Fruit fly (Drosophila melanogaster) whole organism, embryonic: ENCODE results near the gene pan.
A peak's percentile ranks its signal among the peaks of the same experiment; 100 is the strongest.

Source experiments
- ATbp ChIP-seq: fragments of 200-800 bp; sonication (Bioruptor generic); optimal IDR thresholded peaks from 2 replicates; lab custom pipeline; 2017; ENCODE audit warnings: missing biosample characterization, mild to moderate bottlenecking, missing genetic modification characterization, missing genetic modification reagents
- Antp ChIP-seq: fragments of 200-800 bp; sonication (Bioruptor generic); optimal IDR thresholded peaks from 3 replicates; lab custom pipeline; 2016; ENCODE audit warnings: missing biosample characterization, missing genetic modification characterization
- Bdp1 ChIP-seq: fragments of 200-800 bp; sonication (Bioruptor generic); optimal IDR thresholded peaks from 3 replicates; lab custom pipeline; 2016; ENCODE audit warnings: missing biosample characterization, missing genetic modification characterization
- BtbVII ChIP-seq: fragments of 200-800 bp; sonication (Bioruptor generic); optimal IDR thresholded peaks from 3 replicates; lab custom pipeline; 2017; ENCODE audit warnings: missing biosample characterization, mild to moderate bottlenecking, missing genetic modification characterization
- CG10274 ChIP-seq: fragments of 200-800 bp; sonication (Bioruptor generic); optimal IDR thresholded peaks from 3 replicates; lab custom pipeline; 2017; ENCODE audit warnings: missing biosample characterization, mild to moderate bottlenecking, missing genetic modification characterization
- CG11560 ChIP-seq: fragments of 200-800 bp; sonication (Bioruptor generic); IDR thresholded peaks from 3 replicates; pipeline ENCODE4 v1.3.6; 2022; ENCODE audit warnings: missing biosample characterization, missing genetic modification characterization
- CG11696 ChIP-seq: fragments of 200-800 bp; sonication (Bioruptor generic); IDR thresholded peaks from 2 replicates; pipeline ENCODE4 v1.3.6; 2022; ENCODE audit warnings: missing biosample characterization, missing genetic modification characterization
- CG12155 ChIP-seq: fragments of 200-800 bp; sonication (Bioruptor generic); optimal IDR thresholded peaks from 3 replicates; lab custom pipeline; 2016; ENCODE audit warnings: missing biosample characterization, missing genetic modification characterization
- CG12219 ChIP-seq: fragments of 200-800 bp; sonication (Bioruptor generic); optimal IDR thresholded peaks from 3 replicates; lab custom pipeline; 2018; ENCODE audit warnings: missing biosample characterization, mild to moderate bottlenecking, missing genetic modification characterization
- CG12299 ChIP-seq: fragments of 200-800 bp; sonication (Bioruptor generic); optimal IDR thresholded peaks from 2 replicates; lab custom pipeline; 2018; ENCODE audit warnings: missing biosample characterization, mild to moderate bottlenecking, missing genetic modification characterization
- CG1233 ChIP-seq: fragments of 200-800 bp; sonication (Bioruptor generic); optimal IDR thresholded peaks from 4 replicates; lab custom pipeline; 2018; ENCODE audit warnings: missing biosample characterization, mild to moderate bottlenecking, missing genetic modification characterization
- CG12391 ChIP-seq: fragments of 200-800 bp; sonication (Bioruptor generic); optimal IDR thresholded peaks from 3 replicates; lab custom pipeline; 2018; ENCODE audit warnings: missing biosample characterization, mild to moderate bottlenecking, missing genetic modification characterization, moderate library complexity
- CG16813 ChIP-seq: fragments of 200-800 bp; sonication (Bioruptor generic); IDR thresholded peaks from 3 replicates; pipeline ENCODE4 v1.3.6; 2022; ENCODE audit warnings: missing biosample characterization, missing genetic modification characterization; ENCODE audit not compliant: partially characterized antibody
- CG2202 ChIP-seq: fragments of 200-800 bp; sonication (Bioruptor generic); optimal IDR thresholded peaks from 2 replicates; lab custom pipeline; 2018; ENCODE audit warnings: missing biosample characterization, mild to moderate bottlenecking, missing genetic modification characterization
- CG2712 ChIP-seq: fragments of 200-800 bp; optimal IDR thresholded peaks from 3 replicates; lab custom pipeline; 2019; ENCODE audit warnings: missing biosample characterization, mild to moderate bottlenecking, missing genetic modification characterization, moderate library complexity
- CG33557 ChIP-seq: fragments of 200-800 bp; sonication (Bioruptor generic); optimal IDR thresholded peaks from 2 replicates; lab custom pipeline; 2019; ENCODE audit warnings: missing biosample characterization, mild to moderate bottlenecking, missing genetic modification characterization, moderate library complexity
- CG3995 ChIP-seq: fragments of 200-800 bp; sonication (Bioruptor generic); optimal IDR thresholded peaks from 3 replicates; lab custom pipeline; 2016; ENCODE audit warnings: missing biosample characterization, missing genetic modification characterization
- CG5245 ChIP-seq: fragments of 200-800 bp; sonication (Bioruptor generic); optimal IDR thresholded peaks from 3 replicates; lab custom pipeline; 2016; ENCODE audit warnings: missing biosample characterization, missing genetic modification characterization
- CG6813 ChIP-seq: fragments of 200-800 bp; sonication (Bioruptor generic); optimal IDR thresholded peaks from 2 replicates; lab custom pipeline; 2017; ENCODE audit warnings: missing biosample characterization, missing genetic modification characterization, mild to moderate bottlenecking, moderate library complexity, missing genetic modification reagents
- CG8924 ChIP-seq: fragments of 200-800 bp; optimal IDR thresholded peaks from 3 replicates; lab custom pipeline; 2019; ENCODE audit warnings: missing biosample characterization, mild to moderate bottlenecking, missing genetic modification characterization, moderate library complexity
- CkIIα-i1 ChIP-seq: fragments of 200-800 bp; sonication (Bioruptor generic); IDR thresholded peaks from 2 replicates; pipeline ENCODE4 v1.3.6; 2022; ENCODE audit warnings: missing biosample characterization, missing genetic modification characterization
- D19B ChIP-seq: fragments of 200-800 bp; sonication (Bioruptor generic); optimal IDR thresholded peaks from 2 replicates; lab custom pipeline; 2017; ENCODE audit warnings: missing biosample characterization, mild to moderate bottlenecking, missing genetic modification characterization
- Doc3 ChIP-seq: fragments of 200-800 bp; sonication (Bioruptor generic); IDR thresholded peaks from 3 replicates; pipeline ENCODE4 v1.3.6; 2022; ENCODE audit warnings: missing biosample characterization, missing genetic modification characterization; ENCODE audit not compliant: partially characterized antibody
- Fer3 ChIP-seq: fragments of 200-800 bp; sonication (Bioruptor generic); optimal IDR thresholded peaks from 2 replicates; lab custom pipeline; 2018; ENCODE audit warnings: missing biosample characterization, mild to moderate bottlenecking, missing genetic modification characterization, moderate library complexity
- Oaz ChIP-seq: fragments of 200-800 bp; sonication (Bioruptor generic); IDR thresholded peaks from 2 replicates; pipeline ENCODE4 v1.3.6; 2022; ENCODE audit warnings: missing biosample characterization, missing genetic modification characterization
- abd-A ChIP-seq: fragments of 200-800 bp; sonication (Bioruptor generic); optimal IDR thresholded peaks from 3 replicates; lab custom pipeline; 2019; ENCODE audit warnings: missing biosample characterization, mild to moderate bottlenecking, missing genetic modification characterization, moderate library complexity
- crc ChIP-seq: fragments of 200-800 bp; sonication (Bioruptor generic); optimal IDR thresholded peaks from 2 replicates; lab custom pipeline; 2016; ENCODE audit warnings: missing biosample characterization, missing genetic modification characterization
- ems ChIP-seq: fragments of 200-800 bp; sonication (Bioruptor generic); optimal IDR thresholded peaks from 3 replicates; lab custom pipeline; 2016; ENCODE audit warnings: missing biosample characterization, missing genetic modification characterization
- fru ChIP-seq: fragments of >200 bp; optimal IDR thresholded peaks from 2 replicates; lab custom pipeline; 2017
- ftz-f1 ChIP-seq: fragments of 200-800 bp; sonication (Bioruptor generic); optimal IDR thresholded peaks from 2 replicates; lab custom pipeline; 2016; ENCODE audit warnings: missing biosample characterization, missing genetic modification characterization
- gce ChIP-seq: fragments of 200-800 bp; sonication (Bioruptor generic); IDR thresholded peaks from 3 replicates; pipeline ENCODE4 v1.3.6; 2022; ENCODE audit warnings: missing biosample characterization, missing genetic modification characterization
- gcm ChIP-seq: fragments of 200-800 bp; sonication (Bioruptor generic); optimal IDR thresholded peaks from 2 replicates; lab custom pipeline; 2019; ENCODE audit warnings: missing biosample characterization, mild to moderate bottlenecking, missing genetic modification characterization, moderate library complexity
- gfzf ChIP-seq: fragments of 200-800 bp; sonication (Bioruptor generic); optimal IDR thresholded peaks from 2 replicates; lab custom pipeline; 2016; ENCODE audit warnings: missing biosample characterization, mild to moderate bottlenecking, missing genetic modification characterization, moderate library complexity
- gro ChIP-seq: fragments of 200-800 bp; sonication (Bioruptor generic); optimal IDR thresholded peaks from 2 replicates; lab custom pipeline; 2016; ENCODE audit warnings: missing biosample characterization, missing genetic modification characterization
- gsb ChIP-seq: fragments of 200-800 bp; sonication (Bioruptor generic); IDR thresholded peaks from 2 replicates; pipeline ENCODE4 v1.3.6; 2022; ENCODE audit warnings: missing biosample characterization, missing genetic modification characterization
- ken ChIP-seq: fragments of 200-800 bp; sonication (Bioruptor generic); IDR thresholded peaks from 3 replicates; pipeline ENCODE4 v1.3.6; 2022; ENCODE audit warnings: missing biosample characterization, missing genetic modification characterization
- lola ChIP-seq, 3 experiments: fragments of >200 bp in 2 of 3; fragments of 200-800 bp in 1 of 3; sonication (Bioruptor generic) in 1 of 3; optimal IDR thresholded peaks; 2 replicates each; lab custom pipeline; 2017 to 2019; ENCODE audit warnings: missing biosample characterization in 3 of 3, missing genetic modification characterization in 3 of 3, mild to moderate bottlenecking in 1 of 3, moderate library complexity in 1 of 3
- mam ChIP-seq: fragments of 200-800 bp; sonication (Bioruptor generic); optimal IDR thresholded peaks from 3 replicates; lab custom pipeline; 2016; ENCODE audit warnings: missing biosample characterization, missing genetic modification characterization
- nerfin-2 ChIP-seq: fragments of 200-800 bp; sonication (Bioruptor generic); IDR thresholded peaks from 2 replicates; pipeline ENCODE4 v1.3.6; 2022; ENCODE audit warnings: missing biosample characterization, missing genetic modification characterization; ENCODE audit not compliant: partially characterized antibody
- odd ChIP-seq: fragments of 200-800 bp; sonication (Bioruptor generic); optimal IDR thresholded peaks from 2 replicates; lab custom pipeline; 2017; ENCODE audit warnings: missing biosample characterization, mild to moderate bottlenecking, missing genetic modification characterization
- org-1 ChIP-seq: fragments of 200-800 bp; sonication (Bioruptor generic); optimal IDR thresholded peaks from 2 replicates; lab custom pipeline; 2017; ENCODE audit warnings: missing biosample characterization, missing genetic modification characterization
- pfk ChIP-seq: fragments of 200-800 bp; sonication (Bioruptor generic); optimal IDR thresholded peaks from 2 replicates; lab custom pipeline; 2018; ENCODE audit warnings: missing biosample characterization, mild to moderate bottlenecking, missing genetic modification characterization, moderate library complexity
- pho ChIP-seq: fragments of 200-800 bp; sonication (Bioruptor generic); optimal IDR thresholded peaks from 2 replicates; lab custom pipeline; 2016; ENCODE audit warnings: missing biosample characterization, missing genetic modification characterization
- pros ChIP-seq: fragments of 200-800 bp; sonication (Bioruptor generic); optimal IDR thresholded peaks from 3 replicates; lab custom pipeline; 2019; ENCODE audit warnings: missing biosample characterization, mild to moderate bottlenecking, missing genetic modification characterization, moderate library complexity
- repo ChIP-seq: fragments of 200-800 bp; sonication (Bioruptor generic); optimal IDR thresholded peaks from 2 replicates; lab custom pipeline; 2016; ENCODE audit warnings: missing biosample characterization, missing genetic modification characterization
- run ChIP-seq: fragments of 200-800 bp; sonication (Bioruptor generic); optimal IDR thresholded peaks from 3 replicates; lab custom pipeline; 2018; ENCODE audit warnings: missing biosample characterization, mild to moderate bottlenecking, missing genetic modification characterization
- sc ChIP-seq, 3 experiments: fragments of >200 bp in 2 of 3; fragments of 200-800 bp in 1 of 3; sonication (Bioruptor generic) in 1 of 3; optimal IDR thresholded peaks; 2 replicates in 2 of 3; 3 replicates in 1 of 3; lab custom pipeline; 2017; ENCODE audit warnings: mild to moderate bottlenecking in 1 of 3, missing biosample characterization in 1 of 3, missing genetic modification characterization in 1 of 3, missing genetic modification reagents in 1 of 3
- sim ChIP-seq: fragments of 200-800 bp; sonication (Bioruptor generic); IDR thresholded peaks from 2 replicates; pipeline ENCODE4 v1.3.6; 2022; ENCODE audit warnings: missing biosample characterization, missing genetic modification characterization
- wek ChIP-seq: fragments of 200-800 bp; sonication (Bioruptor generic); optimal IDR thresholded peaks from 3 replicates; lab custom pipeline; 2018; ENCODE audit warnings: missing biosample characterization, mild to moderate bottlenecking, missing genetic modification characterization, moderate library complexity

Gene pan

dm6 chr4:68949-69742 is at the start of gene pan (continued):
- TF ChIP-seq repo (GFP tag; lab: Kevin White, UChicago), result no peak
- peak; percentile 87; the same call in 2 of the 3 replicates for TF ChIP-seq CG16813 (GFP tag; lab: Robert Waterston, UW)
- no peak for TF ChIP-seq D19B (GFP tag; lab: Kevin White, UChicago)
- TF ChIP-seq org-1 (GFP tag; lab: Kevin White, UChicago), result no peak
- no peak for TF ChIP-seq CG10274 (GFP tag; lab: Kevin White, UChicago)
- TF ChIP-seq CG1233 (GFP tag; lab: Kevin White, UChicago), result no peak
- no peak for TF ChIP-seq CG2712 (tag; lab: Kevin White, UChicago)
- peak; percentile 4 for TF ChIP-seq CG12299 (tag; lab: Kevin White, UChicago)
- peak; percentile 98; the same call in 2 of the 3 replicates for TF ChIP-seq CG11560 (tag; lab: Robert Waterston, UW)
- TF ChIP-seq CG8924, result peak; percentile 73
- peak; percentile 28 for TF ChIP-seq pros (GFP tag; lab: Kevin White, UChicago)
- no peak for TF ChIP-seq fru (lab: Kevin White, UChicago)
- TF ChIP-seq crc (GFP tag; lab: Kevin White, UChicago), result no peak
- TF ChIP-seq sc (optimal IDR thresholded peaks at IDR 0.05; lab: Kevin White, UChicago), result no peak
- no peak for TF ChIP-seq sc (GFP tag; optimal IDR thresholded peaks at IDR 0.05; lab: Kevin White, UChicago)
- TF ChIP-seq CG11696, result no peak
- no peak for TF ChIP-seq gro (GFP tag; lab: Kevin White, UChicago)
- TF ChIP-seq Bdp1 (GFP tag; lab: Kevin White, UChicago), result no peak
- no peak for TF ChIP-seq gsb (GFP tag; lab: Robert Waterston, UW)
- TF ChIP-seq lola (GFP tag; optimal IDR thresholded peaks at IDR 0.05; lab: Kevin White, UChicago), result no peak
- TF ChIP-seq CG3995 (GFP tag; lab: Kevin White, UChicago), result no peak
- no peak for TF ChIP-seq CG5245 (GFP tag; lab: Kevin White, UChicago)
- no peak for TF ChIP-seq pho (GFP tag; lab: Kevin White, UChicago)
- TF ChIP-seq ATbp (GFP tag; lab: Kevin White, UChicago), result no peak
- TF ChIP-seq CG12155 (GFP tag; lab: Kevin White, UChicago), result no peak
- TF ChIP-seq gcm (GFP tag; lab: Kevin White, UChicago), result peak; percentile 7
- peak; percentile 46 for TF ChIP-seq BtbVII (GFP tag; lab: Kevin White, UChicago)
- no peak for TF ChIP-seq ftz-f1 (GFP tag; lab: Kevin White, UChicago)
- TF ChIP-seq odd, result peak; percentile 45
- TF ChIP-seq CG2202 (tag; lab: Kevin White, UChicago), result no peak
- no peak for TF ChIP-seq mam (GFP tag; lab: Kevin White, UChicago)
- TF ChIP-seq gfzf, result peak; percentile 34
- no peak for TF ChIP-seq Oaz (GFP tag; lab: Robert Waterston, UW)
- TF ChIP-seq ken (GFP tag; lab: Robert Waterston, UW), result no peak
- TF ChIP-seq Fer3 (tag; lab: Kevin White, UChicago), result no peak
- TF ChIP-seq sim (GFP tag; lab: Robert Waterston, UW), result no peak
- TF ChIP-seq CG33557 (GFP tag; lab: Kevin White, UChicago), result no peak
- no peak for TF ChIP-seq run (tag; lab: Kevin White, UChicago)
- TF ChIP-seq CG12219 (GFP tag; lab: Kevin White, UChicago), result no peak
- TF ChIP-seq pfk (GFP tag; lab: Kevin White, UChicago), result no peak
- TF ChIP-seq ems, result peak; percentile 39
- TF ChIP-seq CkIIα-i1 (GFP tag; lab: Robert Waterston, UW), result no peak
- TF ChIP-seq Doc3 (GFP tag; lab: Robert Waterston, UW), result peak; percentile 82; the same call in 2 of the 3 replicates
- peak; percentile 31 for TF ChIP-seq CG12391 (tag; lab: Kevin White, UChicago)
- TF ChIP-seq abd-A (tag; lab: Kevin White, UChicago), result no peak
- no peak for TF ChIP-seq CG6813 (GFP tag; lab: Kevin White, UChicago)
- TF ChIP-seq nerfin-2, result peak; percentile 95; the same call in 1 of the 2 replicates
- TF ChIP-seq Antp (GFP tag; lab: Kevin White, UChicago), result no peak
- TF ChIP-seq wek (GFP tag; lab: Kevin White, UChicago), result peak; percentile 20
- no peak for TF ChIP-seq gce (GFP tag; lab: Robert Waterston, UW)
